Fruit fly (Drosophila melanogaster) whole organism, wandering third instar larva: Measurements from ENCODE around the gene CG42489.

Experiments used
- Abd-B ChIP-seq: fragments of >200 bp; optimal IDR thresholded peaks from 2 replicates; lab custom pipeline; 2017; ENCODE audit warnings: missing biosample characterization, missing genetic modification characterization
- CG32264 ChIP-seq: fragments of 200-800 bp; sonication (Bioruptor generic); optimal IDR thresholded peaks from 2 replicates; lab custom pipeline; 2016; ENCODE audit warnings: missing biosample characterization, missing genetic modification characterization
- CG9705 ChIP-seq: fragments of 200-800 bp; sonication (Bioruptor generic); optimal IDR thresholded peaks from 2 replicates; lab custom pipeline; 2018; ENCODE audit warnings: missing biosample characterization, mild to moderate bottlenecking, missing genetic modification characterization
- CrebA ChIP-seq: fragments of 200-800 bp; sonication (Bioruptor generic); optimal IDR thresholded peaks from 2 replicates; lab custom pipeline; 2016; ENCODE audit warnings: missing biosample characterization, mild to moderate bottlenecking, missing genetic modification characterization, borderline replicate concordance
- Dfd ChIP-seq: fragments of >200 bp; optimal IDR thresholded peaks from 2 replicates; lab custom pipeline; 2017; ENCODE audit warnings: missing biosample characterization, missing genetic modification characterization
- Dif ChIP-seq: fragments of 200-275, 200-300 bp; sonication (Bioruptor generic); optimal IDR thresholded peaks from 2 replicates; lab custom pipeline; 2018; ENCODE audit warnings: missing biosample characterization, missing genetic modification characterization; ENCODE audit not compliant: partially characterized antibody
- GATAd ChIP-seq: sonication (Bioruptor generic); optimal IDR thresholded peaks from 2 replicates; lab custom pipeline; 2016; ENCODE audit warnings: missing biosample characterization, missing genetic modification characterization
- HLH106 ChIP-seq: fragments of 200-800 bp; optimal IDR thresholded peaks from 3 replicates; lab custom pipeline; 2019; ENCODE audit warnings: missing biosample characterization, mild to moderate bottlenecking, missing genetic modification characterization, moderate library complexity
- Hnf4 ChIP-seq: fragments of 200-800 bp; sonication (Bioruptor generic); optimal IDR thresholded peaks from 2 replicates; lab custom pipeline; 2016; ENCODE audit warnings: missing biosample characterization, mild to moderate bottlenecking, missing genetic modification characterization
- Hr78 ChIP-seq: fragments of >200 bp; optimal IDR thresholded peaks from 2 replicates; lab custom pipeline; 2017; ENCODE audit warnings: missing biosample characterization, missing genetic modification characterization
- Hr83 ChIP-seq: fragments of 200-300 bp; sonication (Bioruptor generic); optimal IDR thresholded peaks from 2 replicates; lab custom pipeline; 2016; ENCODE audit warnings: missing biosample characterization, mild to moderate bottlenecking, missing genetic modification characterization, moderate library complexity; ENCODE audit not compliant: poor library complexity, severe bottlenecking
- Jra ChIP-seq: sonication (Bioruptor generic); optimal IDR thresholded peaks from 2 replicates; lab custom pipeline; 2016; ENCODE audit warnings: missing biosample characterization, missing genetic modification characterization
- Mio ChIP-seq: sonication (Bioruptor generic); optimal IDR thresholded peaks from 2 replicates; lab custom pipeline; 2016; ENCODE audit warnings: missing biosample characterization, missing genetic modification characterization
- Myc ChIP-seq: fragments of >200 bp; optimal IDR thresholded peaks from 2 replicates; lab custom pipeline; 2017
- N ChIP-seq: fragments of >200 bp; optimal IDR thresholded peaks from 2 replicates; lab custom pipeline; 2018; ENCODE audit warnings: missing biosample characterization, missing external identifiers, missing genetic modification characterization
- OdsH ChIP-seq: fragments of 200-800 bp; sonication (Bioruptor generic); optimal IDR thresholded peaks from 2 replicates; lab custom pipeline; 2016; ENCODE audit warnings: missing biosample characterization, mild to moderate bottlenecking, missing genetic modification characterization
- Rel ChIP-seq, 2 experiments: fragments of 200-800 bp; sonication (Bioruptor generic) in 1 of 2; optimal IDR thresholded peaks; 2 replicates in 1 of 2; 3 replicates in 1 of 2; lab custom pipeline; 2016 to 2019; ENCODE audit warnings: mild to moderate bottlenecking in 2 of 2, missing biosample characterization in 2 of 2, missing genetic modification characterization in 2 of 2, moderate library complexity in 1 of 2
- Sp1 ChIP-seq: fragments of 200-800 bp; sonication (Bioruptor generic); optimal IDR thresholded peaks from 3 replicates; lab custom pipeline; 2019; ENCODE audit warnings: missing biosample characterization, mild to moderate bottlenecking, missing genetic modification characterization, moderate library complexity
- Vsx2 ChIP-seq: fragments of 200-300, 225-300 bp; sonication (Bioruptor generic); optimal IDR thresholded peaks from 2 replicates; lab custom pipeline; 2018; ENCODE audit warnings: missing biosample characterization, missing genetic modification characterization; ENCODE audit not compliant: partially characterized antibody
- br ChIP-seq: fragments of 200-800 bp; sonication (Bioruptor generic); optimal IDR thresholded peaks from 2 replicates; lab custom pipeline; 2016; ENCODE audit warnings: missing biosample characterization, missing genetic modification characterization
- brk ChIP-seq: fragments of 200-800 bp; sonication (Bioruptor generic); optimal IDR thresholded peaks from 2 replicates; lab custom pipeline; 2016; ENCODE audit warnings: missing biosample characterization, mild to moderate bottlenecking, missing genetic modification characterization
- dl ChIP-seq, 2 experiments: fragments of 175-275, 200-275 bp in 1 of 2; fragments of 200-275 bp in 1 of 2; sonication (Bioruptor generic); optimal IDR thresholded peaks; lab custom pipeline; 2018; ENCODE audit warnings: mild to moderate bottlenecking in 2 of 2, missing biosample characterization in 2 of 2, missing genetic modification characterization in 2 of 2, moderate library complexity in 2 of 2; ENCODE audit not compliant: partially characterized antibody in 2 of 2, insufficient read depth in 1 of 2
- dmrt93B ChIP-seq: fragments of 200-800 bp; sonication (Bioruptor generic); optimal IDR thresholded peaks from 2 replicates; lab custom pipeline; 2018; ENCODE audit warnings: missing biosample characterization, mild to moderate bottlenecking, missing genetic modification characterization
- dsf ChIP-seq: sonication (Bioruptor generic); optimal IDR thresholded peaks from 2 replicates; lab custom pipeline; 2016; ENCODE audit warnings: missing biosample characterization, missing genetic modification characterization, borderline replicate concordance
- ey ChIP-seq: fragments of 200-800 bp; sonication (Bioruptor generic); optimal IDR thresholded peaks from 2 replicates; lab custom pipeline; 2016; ENCODE audit warnings: missing biosample characterization, missing genetic modification characterization
- foxo ChIP-seq, 2 experiments: fragments of 200-800 bp; sonication (Bioruptor generic); optimal IDR thresholded peaks; 2 replicates in 1 of 2; 3 replicates in 1 of 2; lab custom pipeline; 2016 to 2017; ENCODE audit warnings: missing biosample characterization in 2 of 2, missing genetic modification characterization in 2 of 2
- fru ChIP-seq: fragments of 200-800 bp; sonication (Bioruptor generic); optimal IDR thresholded peaks from 3 replicates; lab custom pipeline; 2016; ENCODE audit warnings: missing biosample characterization, mild to moderate bottlenecking, missing genetic modification characterization
- h ChIP-seq: fragments of 200-800 bp; sonication (Bioruptor generic); optimal IDR thresholded peaks from 3 replicates; lab custom pipeline; 2016; ENCODE audit warnings: missing biosample characterization, mild to moderate bottlenecking, missing genetic modification characterization
- lola ChIP-seq: fragments of >200 bp; optimal IDR thresholded peaks from 2 replicates; lab custom pipeline; 2017; ENCODE audit warnings: missing biosample characterization, missing genetic modification characterization
- pan ChIP-seq: fragments of >200 bp; optimal IDR thresholded peaks from 2 replicates; lab custom pipeline; 2017
- psq ChIP-seq: fragments of 200-800 bp; sonication (Bioruptor generic); optimal IDR thresholded peaks from 3 replicates; lab custom pipeline; 2017; ENCODE audit warnings: missing biosample characterization, mild to moderate bottlenecking, missing genetic modification characterization, moderate library complexity
- rgr ChIP-seq: fragments of 200-800 bp; sonication (Bioruptor generic); optimal IDR thresholded peaks from 3 replicates; lab custom pipeline; 2016; ENCODE audit warnings: missing biosample characterization, mild to moderate bottlenecking, missing genetic modification characterization
- sage ChIP-seq: fragments of 200-800 bp; sonication (Bioruptor generic); optimal IDR thresholded peaks from 2 replicates; lab custom pipeline; 2016; ENCODE audit warnings: missing biosample characterization, mild to moderate bottlenecking, missing genetic modification characterization
- sv ChIP-seq: fragments of 200-800 bp; sonication (Bioruptor generic); optimal IDR thresholded peaks from 3 replicates; lab custom pipeline; 2016; ENCODE audit warnings: missing biosample characterization, missing genetic modification characterization
- tai ChIP-seq: sonication (Bioruptor generic); optimal IDR thresholded peaks from 2 replicates; lab custom pipeline; 2016; ENCODE audit warnings: missing biosample characterization, missing genetic modification characterization
- usp ChIP-seq: fragments of >200 bp; optimal IDR thresholded peaks from 2 replicates; lab custom pipeline; 2017; ENCODE audit warnings: missing biosample characterization, missing genetic modification characterization
- woc ChIP-seq: sonication (Bioruptor generic); optimal IDR thresholded peaks from 2 replicates; lab custom pipeline; 2016; ENCODE audit warnings: missing biosample characterization, mild to moderate bottlenecking, missing genetic modification characterization

CG42489 gene

DNA sequence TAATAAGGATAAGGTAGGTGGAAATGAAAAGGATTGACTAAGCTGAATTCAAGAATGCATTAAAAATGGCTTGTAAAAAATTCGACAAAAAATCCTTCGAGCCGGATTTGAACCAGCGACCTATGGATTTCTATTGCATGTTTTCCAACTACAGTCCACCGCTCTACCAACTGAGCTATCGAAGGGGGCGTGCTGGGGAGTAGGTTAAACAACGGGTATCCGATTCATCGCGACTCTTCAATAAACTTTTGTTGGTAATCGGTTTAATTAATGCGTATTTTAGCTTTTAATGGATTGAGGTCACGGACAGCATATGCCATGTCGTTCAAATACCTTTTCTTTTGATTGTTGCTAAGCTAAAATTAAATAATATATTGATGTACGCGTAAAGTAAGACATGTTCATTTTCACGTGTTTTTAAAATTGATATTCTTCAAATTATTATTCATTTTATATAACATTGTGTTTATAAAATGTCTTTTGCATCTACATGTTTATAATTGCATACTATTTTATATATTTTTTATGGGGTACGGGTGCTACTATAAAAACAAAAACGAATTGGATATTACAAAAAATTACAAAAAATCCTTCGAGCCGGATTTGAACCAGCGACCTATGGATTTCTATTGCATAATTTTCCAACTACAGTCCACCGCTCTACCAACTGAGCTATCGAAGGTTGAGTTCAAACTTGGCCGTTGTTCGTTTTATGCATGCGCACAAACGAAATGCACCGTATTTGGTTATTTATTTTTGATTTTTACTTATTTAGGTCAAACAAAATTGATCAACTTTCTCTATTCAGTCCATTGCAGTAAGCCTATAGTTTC lies 13.7 kb upstream of the CG42489 start:
- TF ChIP-seq sage (GFP tag; lab: Kevin White, UChicago) (no peak), dl (GFP tag; optimal IDR thresholded peaks at IDR 0.05; lab: Kevin White, UChicago; ENCODE audit: insufficient read depth in 1 of 2, partially characterized antibody in 2 of 2) (peak in 1 of 2 experiments; percentile 4)

DNA sequence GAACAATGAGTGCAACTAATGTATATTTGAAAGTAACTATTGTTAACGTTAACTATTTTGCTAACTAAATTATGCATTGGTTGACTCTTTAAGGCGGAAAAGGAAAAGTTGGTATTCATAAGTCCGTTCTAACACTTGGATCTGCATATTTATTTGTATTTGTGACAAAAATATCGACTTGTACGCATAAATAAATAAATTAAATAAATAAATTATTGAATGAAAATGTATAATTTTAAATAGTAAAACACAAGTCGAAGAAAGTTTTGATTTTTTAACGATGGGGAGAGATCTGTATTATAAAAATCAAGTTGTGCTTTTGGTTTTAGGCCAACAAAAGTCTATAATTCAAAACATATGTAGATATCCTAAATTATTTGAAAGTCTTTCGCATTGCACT lies 13.0 kb upstream of the CG42489 start, which contains the start of gene CG8036:
Gene CG8036 (plus strand): TSS at position 301 of the 400 bp plus-strand sequence.
- TF ChIP-seq Abd-B (GFP tag; lab: Kevin White, UChicago) (no peak), ey (no peak), Hnf4 (GFP tag; lab: Kevin White, UChicago) (no peak), brk (GFP tag; lab: Kevin White, UChicago) (no peak), psq (GFP tag; lab: Kevin White, UChicago) (no peak), sage (GFP tag; lab: Kevin White, UChicago) (no peak), dl (GFP tag; optimal IDR thresholded peaks at IDR 0.05; lab: Kevin White, UChicago; ENCODE audit: insufficient read depth in 1 of 2, partially characterized antibody in 2 of 2) (no peak), CG9705 (GFP tag; lab: Kevin White, UChicago) (no peak), Myc (lab: Kevin White, UChicago) (no peak), Jra (no peak), OdsH (GFP tag; lab: Kevin White, UChicago) (no peak), Dif (GFP tag; lab: Kevin White, UChicago) (no peak), tai (GFP tag; lab: Kevin White, UChicago) (no peak), Hr83 (GFP tag; lab: Kevin White, UChicago) (no peak), foxo (GFP tag; optimal IDR thresholded peaks at IDR 0.05; lab: Kevin White, UChicago) (no peak), Hr78 (GFP tag; lab: Kevin White, UChicago) (no peak), Sp1 (GFP tag; lab: Kevin White, UChicago) (no peak), br (GFP tag; lab: Kevin White, UChicago) (no peak), pan (lab: Kevin White, UChicago) (no peak), woc (GFP tag; lab: Kevin White, UChicago) (no peak)

DNA sequence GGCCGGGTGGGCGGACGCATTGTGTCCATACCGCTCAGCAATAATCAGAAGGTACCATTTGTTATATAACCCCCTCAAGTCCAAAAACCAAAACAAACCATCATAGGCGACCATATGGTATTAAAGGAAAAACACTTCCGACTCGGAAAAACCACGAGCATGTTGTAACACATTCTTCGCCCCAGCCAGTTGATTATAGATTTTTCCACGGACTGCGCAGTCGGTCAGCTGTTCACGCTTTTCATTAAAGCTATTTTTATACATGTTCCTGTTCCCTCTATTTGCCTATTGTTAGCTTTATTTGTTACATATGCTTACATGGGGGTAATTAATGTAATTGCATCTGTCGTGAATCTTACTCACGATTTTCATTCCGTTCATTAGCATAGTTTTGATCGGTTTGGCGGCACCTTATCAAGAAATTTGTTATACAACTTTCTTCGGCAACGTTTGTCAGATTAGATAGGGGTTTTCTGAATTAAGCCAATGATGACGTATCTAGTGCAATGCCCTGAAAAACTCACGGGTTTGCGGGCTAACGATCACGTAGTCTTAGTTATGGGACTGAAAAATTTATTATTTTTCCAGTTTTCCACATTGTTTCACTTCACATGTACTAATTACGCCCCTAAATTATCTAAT lies 10.3 kb upstream of the CG42489 start:
- no peak for TF ChIP-seq Jra

DNA sequence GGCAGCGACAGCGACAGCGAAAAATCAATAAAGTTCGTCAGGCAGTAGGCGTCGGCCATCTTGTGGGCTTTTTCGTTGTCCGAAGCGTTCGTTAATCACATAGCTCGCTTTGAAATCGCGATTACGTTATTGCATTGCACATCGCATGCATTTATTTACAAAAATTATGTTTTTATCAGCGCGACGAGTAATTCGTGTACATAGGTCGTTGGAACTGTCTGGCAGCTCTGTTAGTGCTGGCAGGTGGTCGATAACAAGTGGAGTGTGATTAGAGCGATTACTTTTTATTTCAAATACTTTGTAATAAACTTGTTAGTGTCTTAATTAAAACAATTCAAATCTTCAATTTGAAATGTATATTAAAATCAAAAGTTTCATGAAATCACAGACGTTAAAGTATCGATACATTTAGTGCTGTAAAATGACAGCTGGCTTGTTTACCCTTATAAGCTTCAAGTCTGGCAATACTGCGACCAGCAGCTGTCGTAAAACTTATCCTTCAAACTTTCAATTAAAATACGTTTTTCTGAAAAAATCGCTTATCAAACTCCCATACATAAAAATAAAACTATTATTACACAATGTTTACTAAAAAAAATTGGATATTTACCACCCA lies 9.2 kb upstream of the CG42489 start, which contains the start of gene CG8032:
Gene CG8032 (plus strand): TSS at position 448 of the 616 bp plus-strand sequence.
- TF ChIP-seq Vsx2 (no peak), dl (GFP tag; optimal IDR thresholded peaks at IDR 0.05; lab: Kevin White, UChicago; ENCODE audit: insufficient read depth in 1 of 2, partially characterized antibody in 2 of 2) (no peak), Hr78 (GFP tag; lab: Kevin White, UChicago) (no peak), psq (GFP tag; lab: Kevin White, UChicago) (peak; percentile 9), dsf (GFP tag; lab: Kevin White, UChicago) (peak; percentile 21), sv (GFP tag; lab: Kevin White, UChicago) (peak; percentile 49), h (peak; percentile 79), CrebA (no peak), fru (GFP tag; lab: Kevin White, UChicago) (peak; percentile 61), Abd-B (GFP tag; lab: Kevin White, UChicago) (no peak), brk (GFP tag; lab: Kevin White, UChicago) (peak; percentile 38), ey (peak; percentile 39), CG32264 (no peak), usp (GFP tag; lab: Kevin White, UChicago) (no peak), Hnf4 (GFP tag; lab: Kevin White, UChicago) (peak; percentile 75), Sp1 (GFP tag; lab: Kevin White, UChicago) (peak; percentile 18), CG9705 (GFP tag; lab: Kevin White, UChicago) (peak; percentile 21), N (GFP tag; lab: Kevin White, UChicago) (no peak), dmrt93B (GFP tag; lab: Kevin White, UChicago) (peak; percentile 8), Hr83 (GFP tag; lab: Kevin White, UChicago) (no peak), HLH106 (tag; lab: Kevin White, UChicago) (peak; percentile 52), OdsH (GFP tag; lab: Kevin White, UChicago) (peak; percentile 24), Dfd (no peak), Rel (GFP tag; optimal IDR thresholded peaks at IDR 0.05; lab: Kevin White, UChicago) (no peak), Rel (tag; optimal IDR thresholded peaks at IDR 0.05; lab: Kevin White, UChicago) (peak; percentile 44), lola (no peak), Mio (GFP tag; lab: Kevin White, UChicago) (no peak), Myc (lab: Kevin White, UChicago) (no peak), tai (GFP tag; lab: Kevin White, UChicago) (no peak), GATAd (GFP tag; lab: Kevin White, UChicago) (no peak), rgr (peak; percentile 48), pan (lab: Kevin White, UChicago) (no peak), woc (GFP tag; lab: Kevin White, UChicago) (peak; percentile 45), sage (GFP tag; lab: Kevin White, UChicago) (peak; percentile 40)
